Fruit fly (Drosophila melanogaster): Measurements from ENCODE around the gene CG43448.

Gene CG43448

dm6 chr3R:30261838-30262237 is 24.3 kb upstream of the CG43448 start (continued):
- peak; percentile 67 for TF ChIP-seq Blimp-1 (GFP tag; optimal IDR thresholded peaks at IDR 0.05)
- TF ChIP-seq ss (GFP tag; optimal IDR thresholded peaks at IDR 0.05) = peak; percentile 97 to 98
- peak; percentile 94 for TF ChIP-seq Met (GFP tag; optimal IDR thresholded peaks at IDR 0.05)
- peak; percentile 89 for TF ChIP-seq Smox (GFP tag; optimal IDR thresholded peaks at IDR 0.05)
- TF ChIP-seq CG4318 (GFP tag; optimal IDR thresholded peaks at IDR 0.05) = peak; percentile 58
- peak; percentile 88 for TF ChIP-seq CG8119 (GFP tag; IDR thresholded peaks at IDR 0.05)
- peak; percentile 89 for TF ChIP-seq CG11762 (GFP tag; optimal IDR thresholded peaks at IDR 0.05; ENCODE audit: insufficient read depth)
- TF ChIP-seq svp (GFP tag) = peak; percentile 96
- TF ChIP-seq lz (GFP tag; optimal IDR thresholded peaks at IDR 0.05) = peak; percentile 90
- TF ChIP-seq CG34406 (GFP tag; optimal IDR thresholded peaks at IDR 0.05) = peak; percentile 93
- peak; percentile 99 for TF ChIP-seq dsx (GFP tag; optimal IDR thresholded peaks at IDR 0.05; ENCODE audit: poor library complexity, severe bottlenecking)
- TF ChIP-seq CG9139 (GFP tag; optimal IDR thresholded peaks at IDR 0.05) = peak; percentile 96
- TF ChIP-seq salr (GFP tag; optimal IDR thresholded peaks at IDR 0.05) = peak; percentile 86 to 88
- TF ChIP-seq CG7368 (GFP tag; optimal IDR thresholded peaks at IDR 0.05) = peak; percentile 89
- TF ChIP-seq Hr39 (GFP tag; optimal IDR thresholded peaks at IDR 0.05) = peak; percentile 86
- TF ChIP-seq Sox15 (GFP tag; optimal IDR thresholded peaks at IDR 0.05) = peak; percentile 82

- TF ChIP-seq CG6163 (GFP tag; IDR thresholded peaks at IDR 0.05) = peak; percentile 64
- peak; percentile 21 for TF ChIP-seq Hr4 (GFP tag; optimal IDR thresholded peaks at IDR 0.05)
- TF ChIP-seq fd59A (GFP tag; optimal IDR thresholded peaks at IDR 0.05) = peak; percentile 75
- TF ChIP-seq esn (GFP tag; optimal IDR thresholded peaks at IDR 0.05) = no peak
- TF ChIP-seq CG11762 (GFP tag; optimal IDR thresholded peaks at IDR 0.05; ENCODE audit: insufficient read depth) = no peak
- no peak for TF ChIP-seq eg (GFP tag; IDR thresholded peaks at IDR 0.05)
- TF ChIP-seq CG6276 (GFP tag; optimal IDR thresholded peaks at IDR 0.05) = no peak
- TF ChIP-seq acj6 (GFP tag; optimal IDR thresholded peaks at IDR 0.05) = peak; percentile 24
- TF ChIP-seq dsx (GFP tag; optimal IDR thresholded peaks at IDR 0.05; ENCODE audit: poor library complexity, severe bottlenecking) = peak; percentile 100
- TF ChIP-seq CG3032 (tag; optimal IDR thresholded peaks at IDR 0.05) = peak; percentile 82
- TF ChIP-seq Eip75B (GFP tag; optimal IDR thresholded peaks at IDR 0.05) = peak; percentile 44
- TF ChIP-seq CG3919 (GFP tag; optimal IDR thresholded peaks at IDR 0.05) = peak; percentile 66
- peak; percentile 42 for TF ChIP-seq pdm3 (GFP tag; optimal IDR thresholded peaks at IDR 0.05)
- peak; percentile 37 for TF ChIP-seq Sox14 (GFP tag; optimal IDR thresholded peaks at IDR 0.05)
- peak; percentile 31 for TF ChIP-seq Met (GFP tag; optimal IDR thresholded peaks at IDR 0.05)
- no peak for TF ChIP-seq CG8632 (GFP tag; optimal IDR thresholded peaks at IDR 0.05)
- TF ChIP-seq OdsH (GFP tag; optimal IDR thresholded peaks at IDR 0.05) = peak; percentile 40
- no peak for TF ChIP-seq CG6854 (GFP tag; optimal IDR thresholded peaks at IDR 0.05)
- TF ChIP-seq CG16779 (tag; optimal IDR thresholded peaks at IDR 0.05) = no peak
- TF ChIP-seq dac (GFP tag; optimal IDR thresholded peaks at IDR 0.05) = no peak
- no peak for TF ChIP-seq Sox15 (GFP tag; optimal IDR thresholded peaks at IDR 0.05)
- peak; percentile 49 for TF ChIP-seq achi (GFP tag; optimal IDR thresholded peaks at IDR 0.05)
- TF ChIP-seq CG1621 (tag; optimal IDR thresholded peaks at IDR 0.05) = peak; percentile 66
- no peak for TF ChIP-seq Eip93F (GFP tag; optimal IDR thresholded peaks at IDR 0.05)
- peak; percentile 67 for TF ChIP-seq CG6808 (GFP tag; optimal IDR thresholded peaks at IDR 0.05)
- peak; percentile 35 for TF ChIP-seq net (GFP tag; optimal IDR thresholded peaks at IDR 0.05)
- no peak for TF ChIP-seq Sox102F (GFP tag; optimal IDR thresholded peaks at IDR 0.05)
- TF ChIP-seq CG10631 (GFP tag; optimal IDR thresholded peaks at IDR 0.05) = peak; percentile 72
- TF ChIP-seq CG11902 (GFP tag; optimal IDR thresholded peaks at IDR 0.05) = no peak
- no peak for TF ChIP-seq Hr38 (GFP tag; optimal IDR thresholded peaks at IDR 0.05)
- no peak for TF ChIP-seq svp (GFP tag)
- TF ChIP-seq CG32006 (GFP tag; optimal IDR thresholded peaks at IDR 0.05) = no peak
- peak; percentile 78 for TF ChIP-seq Eip78C (GFP tag)
- peak; percentile 43 for TF ChIP-seq CG9139 (GFP tag; optimal IDR thresholded peaks at IDR 0.05)
- no peak for TF ChIP-seq CG11294 (GFP tag; IDR thresholded peaks at IDR 0.05)
- TF ChIP-seq CG8319 (GFP tag; optimal IDR thresholded peaks at IDR 0.05) = peak; percentile 36
- no peak for TF ChIP-seq Hr39 (GFP tag; optimal IDR thresholded peaks at IDR 0.05)
- no peak for TF ChIP-seq Lpt (GFP tag; optimal IDR thresholded peaks at IDR 0.05)
- TF ChIP-seq fd85E (GFP tag; optimal IDR thresholded peaks at IDR 0.05) = no peak
- no peak for TF ChIP-seq Ets21C (GFP tag; optimal IDR thresholded peaks at IDR 0.05)
- no peak for TF ChIP-seq cyc (GFP tag; optimal IDR thresholded peaks at IDR 0.05)
Measured at dm6 chr3R:30259561-30259960, 22.0 kb upstream of the CG43448 start.
